Worm (Caenorhabditis elegans) whole organism, L1 larva: Measurements from ENCODE around the gene mup-2.
A peak's percentile ranks its signal among the peaks of the same experiment; 100 is the strongest.

Source experiments
- C16A3.4 ChIP-seq: fragments of 150-350 bp; optimal IDR thresholded peaks from 2 replicates; lab custom pipeline; 2014; ENCODE audit warnings: missing biosample characterization, missing genetic modification characterization
- Y116A8C.19 ChIP-seq: sonication (generic microtip); optimal IDR thresholded peaks from 2 replicates; lab custom pipeline; 2016; ENCODE audit warnings: missing compliant biosample characterization, missing genetic modification characterization, borderline replicate concordance
- aha-1 ChIP-seq: fragments of 150-350 bp; optimal IDR thresholded peaks from 2 replicates; lab custom pipeline; 2014; ENCODE audit warnings: missing biosample characterization, missing genetic modification characterization
- alr-1 ChIP-seq: fragments of 200-800 bp; sonication (Bioruptor generic); optimal IDR thresholded peaks from 2 replicates; lab custom pipeline; 2018; ENCODE audit warnings: borderline replicate concordance, mild to moderate bottlenecking, missing genetic modification characterization, missing compliant biosample characterization
- aly-2 ChIP-seq: fragments of 150-350 bp; optimal IDR thresholded peaks from 2 replicates; lab custom pipeline; 2014; ENCODE audit warnings: missing biosample characterization, missing genetic modification characterization
- blmp-1 ChIP-seq: fragments of 150-350 bp; optimal IDR thresholded peaks from 2 replicates; lab custom pipeline; 2014; ENCODE audit warnings: missing biosample characterization, missing genetic modification characterization
- ceh-8 ChIP-seq: fragments of 200-800 bp; sonication (Bioruptor generic); optimal IDR thresholded peaks from 2 replicates; lab custom pipeline; 2018; ENCODE audit warnings: mild to moderate bottlenecking, missing genetic modification characterization, moderate library complexity, missing compliant biosample characterization
- ceh-90 ChIP-seq: sonication (generic microtip); optimal IDR thresholded peaks from 2 replicates; lab custom pipeline; 2016; ENCODE audit warnings: missing genetic modification characterization, missing compliant biosample characterization
- ces-1 ChIP-seq: fragments of 150-350 bp; optimal IDR thresholded peaks from 2 replicates; lab custom pipeline; 2014; ENCODE audit warnings: missing biosample characterization, missing genetic modification reagents, missing genetic modification characterization
- efl-1 ChIP-seq, 4 experiments: fragments of 150-350 bp; optimal IDR thresholded peaks in 3 of 4; peaks in 1 of 4; 1 replicate in 1 of 4; 2 replicates in 3 of 4; lab custom pipeline; 2014; ENCODE audit warnings: missing biosample characterization in 2 of 4, missing genetic modification characterization in 2 of 4, missing genetic modification reagents in 2 of 4
- egl-13 ChIP-seq: sonication (generic microtip); optimal IDR thresholded peaks from 2 replicates; lab custom pipeline; 2016; ENCODE audit warnings: missing genotype, missing genetic modification reagents, missing genetic modification characterization, missing compliant biosample characterization
- egl-27 ChIP-seq, 2 experiments: fragments of 150-350 bp in 1 of 2; sonication (generic microtip); optimal IDR thresholded peaks; 3 replicates each; lab custom pipeline; 2017 to 2018; ENCODE audit warnings: missing biosample characterization in 2 of 2, missing genetic modification characterization in 2 of 2, missing genetic modification reagents in 2 of 2
- elt-2 ChIP-seq: sonication (generic microtip); optimal IDR thresholded peaks from 2 replicates; lab custom pipeline; 2016; ENCODE audit warnings: missing genetic modification characterization, mild to moderate bottlenecking, inconsistent platforms, missing compliant biosample characterization, missing genetic modification reagents
- elt-3 ChIP-seq, 6 experiments: fragments of 150-350 bp in 1 of 6; sonication (generic microtip); optimal IDR thresholded peaks; 2 replicates each; lab custom pipeline; 2017 to 2018; ENCODE audit warnings: missing biosample characterization in 6 of 6, missing genetic modification characterization in 6 of 6, inconsistent platforms in 1 of 6
- fkh-8 ChIP-seq: sonication (generic microtip); optimal IDR thresholded peaks from 2 replicates; lab custom pipeline; 2016; ENCODE audit warnings: mild to moderate bottlenecking, missing genetic modification characterization, missing compliant biosample characterization
- fos-1 ChIP-seq: fragments of 150-350 bp; optimal IDR thresholded peaks from 2 replicates; lab custom pipeline; 2014; ENCODE audit warnings: missing biosample characterization, missing genetic modification characterization
- isw-1 ChIP-seq: fragments of 200-800 bp; sonication (Bioruptor generic); IDR thresholded peaks from 2 replicates; pipeline ENCODE4 v1.3.6; 2022; ENCODE audit warnings: missing genetic modification characterization, missing compliant biosample characterization
- jun-1 ChIP-seq: fragments of 150-350 bp; optimal IDR thresholded peaks from 2 replicates; lab custom pipeline; 2014; ENCODE audit warnings: missing biosample characterization, missing genetic modification reagents, missing genetic modification characterization
- lin-13 ChIP-seq: fragments of 150-350 bp; optimal IDR thresholded peaks from 2 replicates; lab custom pipeline; 2014; ENCODE audit warnings: missing biosample characterization, missing genetic modification reagents, missing genetic modification characterization
- lin-15B ChIP-seq: fragments of 150-350 bp; sonication (generic microtip); optimal IDR thresholded peaks from 3 replicates; lab custom pipeline; 2014; ENCODE audit warnings: missing biosample characterization, missing genetic modification characterization
- lir-3 ChIP-seq: sonication (generic microtip); optimal IDR thresholded peaks from 2 replicates; lab custom pipeline; 2016; ENCODE audit warnings: mild to moderate bottlenecking, missing genetic modification characterization, moderate library complexity, missing compliant biosample characterization; ENCODE audit not compliant: poor library complexity
- lsy-2 ChIP-seq, 2 experiments: fragments of 150-350 bp; optimal IDR thresholded peaks; 2 replicates each; lab custom pipeline; 2014; ENCODE audit warnings: missing biosample characterization in 2 of 2, missing genetic modification characterization in 2 of 2
- nhr-11 ChIP-seq: fragments of 150-350 bp; optimal IDR thresholded peaks from 2 replicates; lab custom pipeline; 2014; ENCODE audit warnings: missing biosample characterization, missing genetic modification characterization
- nhr-20 ChIP-seq: sonication (generic microtip); optimal IDR thresholded peaks from 2 replicates; lab custom pipeline; 2016; ENCODE audit warnings: mild to moderate bottlenecking, missing genetic modification characterization, missing compliant biosample characterization
- nhr-47 ChIP-seq: sonication (generic microtip); optimal IDR thresholded peaks from 2 replicates; lab custom pipeline; 2016; ENCODE audit warnings: mild to moderate bottlenecking, missing genetic modification characterization, moderate library complexity, missing compliant biosample characterization
- pag-3 ChIP-seq: sonication (generic microtip); optimal IDR thresholded peaks from 2 replicates; lab custom pipeline; 2017; ENCODE audit warnings: missing genetic modification characterization, mild to moderate bottlenecking, missing compliant biosample characterization, antibody characterized with exemption, borderline replicate concordance; ENCODE audit not compliant: insufficient read depth
- pax-3 ChIP-seq: fragments of 200-800 bp; sonication (Bioruptor generic); optimal IDR thresholded peaks from 2 replicates; lab custom pipeline; 2018; ENCODE audit warnings: mild to moderate bottlenecking, missing genetic modification characterization, moderate library complexity, missing compliant biosample characterization
- skn-1 ChIP-seq: fragments of 150-350 bp; optimal IDR thresholded peaks from 2 replicates; lab custom pipeline; 2014; ENCODE audit warnings: missing biosample characterization, missing genetic modification characterization
- snpc-4 ChIP-seq: fragments of 150-350 bp; optimal IDR thresholded peaks from 2 replicates; lab custom pipeline; 2014; ENCODE audit warnings: missing biosample characterization, missing genetic modification characterization
- snu-23 ChIP-seq: sonication (generic microtip); optimal IDR thresholded peaks from 2 replicates; lab custom pipeline; 2016; ENCODE audit warnings: missing genetic modification characterization, missing compliant biosample characterization
- sptf-1 ChIP-seq: fragments of 150-350 bp; optimal IDR thresholded peaks from 2 replicates; lab custom pipeline; 2014; ENCODE audit warnings: missing biosample characterization, missing genetic modification characterization
- sup-37 ChIP-seq: fragments of 200-800 bp; sonication (Bioruptor generic); optimal IDR thresholded peaks from 2 replicates; lab custom pipeline; 2018; ENCODE audit warnings: mild to moderate bottlenecking, missing genetic modification characterization, missing compliant biosample characterization
- unc-130 ChIP-seq: fragments of 150-350 bp; optimal IDR thresholded peaks from 2 replicates; lab custom pipeline; 2017; ENCODE audit warnings: missing biosample characterization, missing genetic modification characterization, inconsistent platforms
- unc-62 ChIP-seq: fragments of 150-350 bp; optimal IDR thresholded peaks from 2 replicates; lab custom pipeline; 2014; ENCODE audit warnings: missing biosample characterization, missing genetic modification reagents, missing genetic modification characterization
- unc-98 ChIP-seq: fragments of 200-800 bp; sonication (Bioruptor generic); IDR thresholded peaks from 2 replicates; pipeline ENCODE4 v1.3.6; 2022; ENCODE audit warnings: missing genetic modification characterization, missing compliant biosample characterization
- vab-15 ChIP-seq: sonication (generic microtip); optimal IDR thresholded peaks from 2 replicates; lab custom pipeline; 2017; ENCODE audit warnings: missing genotype, mild to moderate bottlenecking, missing genetic modification characterization, missing compliant biosample characterization
- zip-4 ChIP-seq: fragments of 200-800 bp; sonication (Bioruptor generic); optimal IDR thresholded peaks from 2 replicates; lab custom pipeline; 2018; ENCODE audit warnings: mild to moderate bottlenecking, missing genetic modification characterization, moderate library complexity, missing compliant biosample characterization
- ztf-4 ChIP-seq: fragments of 150-350 bp; optimal IDR thresholded peaks from 2 replicates; lab custom pipeline; 2014; ENCODE audit warnings: missing biosample characterization, missing genetic modification characterization

The mup-2 gene

ce11 chrX:6378363-6378762 is 31.7 kb downstream of the mup-2 start (continued):
- TF ChIP-seq sup-37 (GFP tag; lab: Kevin White, UChicago) (peak; percentile 46), lin-13 (GFP tag; lab: Kevin White, UChicago) (no peak), ztf-4 (tag; lab: Kevin White, UChicago) (no peak), blmp-1 (tag; lab: Kevin White, UChicago) (peak; percentile 8), lir-3 (tag; lab: Kevin White, UChicago) (no peak), lsy-2 (tag; optimal IDR thresholded peaks at IDR 0.05; lab: Kevin White, UChicago) (peak; percentile 33 to 66), isw-1 (GFP tag; lab: Robert Waterston, UW) (no peak; the same call in 1 of the 2 replicates), fos-1 (tag; lab: Kevin White, UChicago) (peak; percentile 48), unc-98 (no peak), nhr-20 (tag; lab: Kevin White, UChicago) (peak; percentile 80), unc-62 (GFP tag; lab: Kevin White, UChicago) (no peak), aha-1 (tag; lab: Kevin White, UChicago) (no peak), egl-13 (tag; lab: Kevin White, UChicago) (peak; percentile 47), pag-3 (tag; lab: Kevin White, UChicago) (no peak), C16A3.4 (peak; percentile 45), ceh-90 (tag; lab: Kevin White, UChicago) (no peak), jun-1 (tag; lab: Kevin White, UChicago) (no peak), skn-1 (tag; lab: Kevin White, UChicago) (peak; percentile 61), pax-3 (no peak), lin-15B (tag; lab: Kevin White, UChicago) (no peak), elt-2 (tag; lab: Kevin White, UChicago) (no peak), zip-4 (peak; percentile 11), unc-130 (tag; lab: Kevin White, UChicago) (peak; percentile 31), vab-15 (tag; lab: Kevin White, UChicago) (no peak), ceh-8 (GFP tag; lab: Kevin White, UChicago) (no peak), snpc-4 (tag; lab: Kevin White, UChicago) (no peak), alr-1 (tag; lab: Kevin White, UChicago) (no peak), snu-23 (GFP tag; lab: Kevin White, UChicago) (peak; percentile 74), aly-2 (tag; lab: Kevin White, UChicago) (no peak), elt-3 (tag; optimal IDR thresholded peaks at IDR 0.05; lab: Kevin White, UChicago) (no peak), sptf-1 (tag; lab: Kevin White, UChicago) (no peak)
- TF ChIP-seq, all 84 proteins: peak for 34

ce11 chrX:6377634-6378288 is 32.3 kb downstream of the mup-2 start, which contains the start of gene lmp-1:
TSS of gene lmp-1 (minus strand) at chrX:6377684.
- TF ChIP-seq lin-13 (GFP tag; lab: Kevin White, UChicago) (no peak), Y116A8C.19 (tag; lab: Kevin White, UChicago) (no peak), unc-98 (no peak), C16A3.4 (no peak), elt-2 (tag; lab: Kevin White, UChicago) (peak; percentile 34), egl-27 (tag; optimal IDR thresholded peaks at IDR 0.05; lab: Kevin White, UChicago) (no peak), nhr-11 (tag; lab: Kevin White, UChicago) (no peak), fkh-8 (tag; lab: Kevin White, UChicago) (no peak), pax-3 (no peak), nhr-47 (tag; lab: Kevin White, UChicago) (no peak), ces-1 (GFP tag; lab: Kevin White, UChicago) (no peak), efl-1 (optimal IDR thresholded peaks at IDR 0.05; lab: Kevin White, UChicago) (no peak), efl-1 (GFP tag; optimal IDR thresholded peaks at IDR 0.05 in 1 of 2; lab: Kevin White, UChicago) (peak in 1 of 2 experiments; percentile 65)
